Worm (Caenorhabditis elegans) whole organism, early embryonic: ENCODE measurements around the gene nmr-1.

Experiments used
- B0310.2 ChIP-seq: sonication (generic microtip); optimal IDR thresholded peaks from 2 replicates; lab custom pipeline; 2016; ENCODE audit warnings: mild to moderate bottlenecking, missing genetic modification characterization, missing compliant biosample characterization
- F13C5.2 ChIP-seq: sonication (generic microtip); optimal IDR thresholded peaks from 2 replicates; lab custom pipeline; 2017; ENCODE audit warnings: mild to moderate bottlenecking, missing genetic modification characterization, inconsistent platforms, missing compliant biosample characterization
- aly-1 ChIP-seq: sonication (generic microtip); optimal IDR thresholded peaks from 2 replicates; lab custom pipeline; 2016; ENCODE audit warnings: missing genetic modification characterization, missing compliant biosample characterization
- ama-1 ChIP-seq: fragments of 150-350 bp; optimal IDR thresholded peaks from 2 replicates; lab custom pipeline; 2014
- ceh-13 ChIP-seq: fragments of 200-800 bp; sonication (Bioruptor generic); optimal IDR thresholded peaks from 2 replicates; lab custom pipeline; 2018; ENCODE audit warnings: mild to moderate bottlenecking, missing genetic modification characterization, missing compliant biosample characterization
- ceh-36 ChIP-seq: sonication (generic microtip); optimal IDR thresholded peaks from 2 replicates; lab custom pipeline; 2016; ENCODE audit warnings: missing genetic modification characterization, inconsistent platforms, missing compliant biosample characterization
- ets-7 ChIP-seq: sonication (generic microtip); optimal IDR thresholded peaks from 2 replicates; lab custom pipeline; 2016; ENCODE audit warnings: missing genotype, missing genetic modification characterization, missing compliant biosample characterization
- flt-1 ChIP-seq: fragments of 200-800 bp; sonication (Bioruptor generic); IDR thresholded peaks from 2 replicates; pipeline ENCODE4 v1.3.6; 2022; ENCODE audit warnings: missing genetic modification characterization, missing compliant biosample characterization
- hmbx-1 ChIP-seq: sonication (generic microtip); optimal IDR thresholded peaks from 2 replicates; lab custom pipeline; 2016; ENCODE audit warnings: mild to moderate bottlenecking, missing genetic modification characterization, missing compliant biosample characterization
- hmg-4 ChIP-seq: fragments of 200-800 bp; sonication (Bioruptor generic); optimal IDR thresholded peaks from 2 replicates; lab custom pipeline; 2018; ENCODE audit warnings: mild to moderate bottlenecking, missing genetic modification characterization, missing compliant biosample characterization
- hnd-1 ChIP-seq: sonication (generic microtip); optimal IDR thresholded peaks from 2 replicates; lab custom pipeline; 2016; ENCODE audit warnings: missing genetic modification characterization, missing compliant biosample characterization
- pes-1 ChIP-seq: fragments of 200-800 bp; sonication (Bioruptor generic); IDR thresholded peaks from 2 replicates; pipeline ENCODE4 v1.3.6; 2022; ENCODE audit warnings: missing genetic modification reagents, missing genetic modification characterization, missing compliant biosample characterization
- scrt-1 ChIP-seq: fragments of 200-800 bp; sonication (Bioruptor generic); IDR thresholded peaks from 2 replicates; pipeline ENCODE4 v1.3.6; 2022; ENCODE audit warnings: missing genetic modification characterization, missing compliant biosample characterization
- sea-1 ChIP-seq: fragments of 200-800 bp; sonication (Bioruptor generic); conservative IDR thresholded peaks from 2 replicates; pipeline ENCODE4 v1.3.6; 2022; ENCODE audit warnings: missing genetic modification characterization, missing compliant biosample characterization
- tbx-11 ChIP-seq: fragments of 200-800 bp; sonication (Bioruptor generic); IDR thresholded peaks from 2 replicates; pipeline ENCODE4 v1.3.6; 2022; ENCODE audit warnings: missing genetic modification characterization, missing compliant biosample characterization
- tbx-37 ChIP-seq: fragments of 200-800 bp; sonication (Bioruptor generic); conservative IDR thresholded peaks from 2 replicates; pipeline ENCODE4 v1.3.6; 2022; ENCODE audit warnings: missing genetic modification reagents, missing genetic modification characterization, missing compliant biosample characterization
- tra-4 ChIP-seq: sonication (generic microtip); optimal IDR thresholded peaks from 2 replicates; lab custom pipeline; 2017; ENCODE audit warnings: missing genetic modification characterization, missing compliant biosample characterization

Gene nmr-1

ce11 chrII:5398779-5399178 lies 47.6 kb downstream of the nmr-1 start, which contains the start of gene fbxl-3:
fbxl-3 (minus strand) TSS chrII:5398902.
- TF ChIP-seq ama-1 (lab: Kevin White, UChicago) (no peak), tbx-37 (no peak), ets-7 (tag; lab: Kevin White, UChicago) (no peak), tbx-11 (GFP tag; lab: Robert Waterston, UW) (no peak), scrt-1 (GFP tag; lab: Robert Waterston, UW) (no peak), flt-1 (no peak), hnd-1 (tag; lab: Kevin White, UChicago) (no peak), aly-1 (no peak), tra-4 (tag; lab: Kevin White, UChicago) (no peak), ceh-13 (GFP tag; lab: Kevin White, UChicago) (no peak), pes-1 (GFP tag; lab: Robert Waterston, UW) (no peak), F13C5.2 (tag; lab: Kevin White, UChicago) (no peak), hmbx-1 (tag; lab: Kevin White, UChicago) (no peak), sea-1 (no peak), B0310.2 (tag; lab: Kevin White, UChicago) (no peak), hmg-4 (GFP tag; lab: Kevin White, UChicago) (no peak)

- TF ChIP-seq flt-1 (no peak), ceh-36 (tag; lab: Kevin White, UChicago) (no peak), hmbx-1 (tag; lab: Kevin White, UChicago) (no peak), scrt-1 (GFP tag; lab: Robert Waterston, UW) (no peak), tbx-37 (no peak), tra-4 (tag; lab: Kevin White, UChicago) (no peak), ceh-13 (GFP tag; lab: Kevin White, UChicago) (no peak), pes-1 (GFP tag; lab: Robert Waterston, UW) (no peak), hmg-4 (GFP tag; lab: Kevin White, UChicago) (no peak), tbx-11 (GFP tag; lab: Robert Waterston, UW) (no peak), F13C5.2 (tag; lab: Kevin White, UChicago) (no peak), ama-1 (lab: Kevin White, UChicago) (no peak), hnd-1 (tag; lab: Kevin White, UChicago) (no peak), ets-7 (tag; lab: Kevin White, UChicago) (no peak), aly-1 (no peak)
Observed at ce11 chrII:5395594-5395993, 50.8 kb downstream of the nmr-1 start, which contains the start of gene pink-1. pink-1 (minus strand) TSS chrII:5395694.

ce11 chrII:5393090-5393489 lies 53.3 kb downstream of the nmr-1 start, which contains the start of gene brap-2:
brap-2 (minus strand) TSS chrII:5393190.
- TF ChIP-seq hnd-1 (tag; lab: Kevin White, UChicago), result no peak
- no peak for TF ChIP-seq flt-1
- TF ChIP-seq ceh-36 (tag; lab: Kevin White, UChicago), result no peak
- TF ChIP-seq hmbx-1 (tag; lab: Kevin White, UChicago), result no peak
- no peak for TF ChIP-seq ceh-13 (GFP tag; lab: Kevin White, UChicago)
- no peak for TF ChIP-seq scrt-1 (GFP tag; lab: Robert Waterston, UW)

- TF ChIP-seq tra-4 (tag; lab: Kevin White, UChicago), result no peak
- no peak for TF ChIP-seq hnd-1 (tag; lab: Kevin White, UChicago)
- TF ChIP-seq hmg-4 (GFP tag; lab: Kevin White, UChicago), result no peak
- no peak for TF ChIP-seq ama-1 (lab: Kevin White, UChicago)
- no peak for TF ChIP-seq sea-1
- no peak for TF ChIP-seq hmbx-1 (tag; lab: Kevin White, UChicago)
- TF ChIP-seq tbx-11 (GFP tag; lab: Robert Waterston, UW), result no peak
Observed at ce11 chrII:5391447-5391846, 55.0 kb downstream of the nmr-1 start.
